Worm (Caenorhabditis elegans) whole organism, early embryonic: ENCODE data around the gene gly-10.

Experiments used
- B0310.2 ChIP-seq: sonication (generic microtip); optimal IDR thresholded peaks from 2 replicates; lab custom pipeline; 2016; ENCODE audit warnings: mild to moderate bottlenecking, missing genetic modification characterization, missing compliant biosample characterization
- F13C5.2 ChIP-seq: sonication (generic microtip); optimal IDR thresholded peaks from 2 replicates; lab custom pipeline; 2017; ENCODE audit warnings: mild to moderate bottlenecking, missing genetic modification characterization, inconsistent platforms, missing compliant biosample characterization
- aly-1 ChIP-seq: sonication (generic microtip); optimal IDR thresholded peaks from 2 replicates; lab custom pipeline; 2016; ENCODE audit warnings: missing genetic modification characterization, missing compliant biosample characterization
- ama-1 ChIP-seq: fragments of 150-350 bp; optimal IDR thresholded peaks from 2 replicates; lab custom pipeline; 2014
- ceh-13 ChIP-seq: fragments of 200-800 bp; sonication (Bioruptor generic); optimal IDR thresholded peaks from 2 replicates; lab custom pipeline; 2018; ENCODE audit warnings: mild to moderate bottlenecking, missing genetic modification characterization, missing compliant biosample characterization
- ceh-36 ChIP-seq: sonication (generic microtip); optimal IDR thresholded peaks from 2 replicates; lab custom pipeline; 2016; ENCODE audit warnings: missing genetic modification characterization, inconsistent platforms, missing compliant biosample characterization
- ets-7 ChIP-seq: sonication (generic microtip); optimal IDR thresholded peaks from 2 replicates; lab custom pipeline; 2016; ENCODE audit warnings: missing genotype, missing genetic modification characterization, missing compliant biosample characterization
- flt-1 ChIP-seq: fragments of 200-800 bp; sonication (Bioruptor generic); IDR thresholded peaks from 2 replicates; pipeline ENCODE4 v1.3.6; 2022; ENCODE audit warnings: missing genetic modification characterization, missing compliant biosample characterization
- hmbx-1 ChIP-seq: sonication (generic microtip); optimal IDR thresholded peaks from 2 replicates; lab custom pipeline; 2016; ENCODE audit warnings: mild to moderate bottlenecking, missing genetic modification characterization, missing compliant biosample characterization
- hmg-4 ChIP-seq: fragments of 200-800 bp; sonication (Bioruptor generic); optimal IDR thresholded peaks from 2 replicates; lab custom pipeline; 2018; ENCODE audit warnings: mild to moderate bottlenecking, missing genetic modification characterization, missing compliant biosample characterization
- hnd-1 ChIP-seq: sonication (generic microtip); optimal IDR thresholded peaks from 2 replicates; lab custom pipeline; 2016; ENCODE audit warnings: missing genetic modification characterization, missing compliant biosample characterization
- pes-1 ChIP-seq: fragments of 200-800 bp; sonication (Bioruptor generic); IDR thresholded peaks from 2 replicates; pipeline ENCODE4 v1.3.6; 2022; ENCODE audit warnings: missing genetic modification reagents, missing genetic modification characterization, missing compliant biosample characterization
- scrt-1 ChIP-seq: fragments of 200-800 bp; sonication (Bioruptor generic); IDR thresholded peaks from 2 replicates; pipeline ENCODE4 v1.3.6; 2022; ENCODE audit warnings: missing genetic modification characterization, missing compliant biosample characterization
- sea-1 ChIP-seq: fragments of 200-800 bp; sonication (Bioruptor generic); conservative IDR thresholded peaks from 2 replicates; pipeline ENCODE4 v1.3.6; 2022; ENCODE audit warnings: missing genetic modification characterization, missing compliant biosample characterization
- tbx-11 ChIP-seq: fragments of 200-800 bp; sonication (Bioruptor generic); IDR thresholded peaks from 2 replicates; pipeline ENCODE4 v1.3.6; 2022; ENCODE audit warnings: missing genetic modification characterization, missing compliant biosample characterization
- tbx-37 ChIP-seq: fragments of 200-800 bp; sonication (Bioruptor generic); conservative IDR thresholded peaks from 2 replicates; pipeline ENCODE4 v1.3.6; 2022; ENCODE audit warnings: missing genetic modification reagents, missing genetic modification characterization, missing compliant biosample characterization
- tra-4 ChIP-seq: sonication (generic microtip); optimal IDR thresholded peaks from 2 replicates; lab custom pipeline; 2017; ENCODE audit warnings: missing genetic modification characterization, missing compliant biosample characterization

gly-10 gene

ce11 chrIV:13778710-13779109 lies at the start of gene gly-10:
Gene gly-10 (plus strand): TSS chrIV:13779096.
- TF ChIP-seq F13C5.2, result no peak
- no peak for TF ChIP-seq tra-4 (tag; lab: Kevin White, UChicago)
- no peak for TF ChIP-seq pes-1 (GFP tag; lab: Robert Waterston, UW)
- TF ChIP-seq scrt-1 (GFP tag; lab: Robert Waterston, UW), result no peak
- no peak for TF ChIP-seq flt-1 (GFP tag; lab: Robert Waterston, UW)
- no peak for TF ChIP-seq aly-1 (tag; lab: Kevin White, UChicago)
- no peak for TF ChIP-seq tbx-11 (GFP tag; lab: Robert Waterston, UW)
- TF ChIP-seq hmg-4 (GFP tag; lab: Kevin White, UChicago), result no peak
- no peak for TF ChIP-seq hnd-1 (tag; lab: Kevin White, UChicago)
- no peak for TF ChIP-seq ets-7 (tag; lab: Kevin White, UChicago)
- TF ChIP-seq tbx-37, result no peak
- no peak for TF ChIP-seq ceh-36 (tag; lab: Kevin White, UChicago)
- no peak for TF ChIP-seq ceh-13 (GFP tag; lab: Kevin White, UChicago)
- no peak for TF ChIP-seq B0310.2 (tag; lab: Kevin White, UChicago)
- TF ChIP-seq hmbx-1 (tag; lab: Kevin White, UChicago), result no peak
- no peak for TF ChIP-seq sea-1 (GFP tag; lab: Robert Waterston, UW)
- no peak for TF ChIP-seq ama-1 (lab: Kevin White, UChicago)

- TF ChIP-seq flt-1 (GFP tag; lab: Robert Waterston, UW), result no peak
- TF ChIP-seq tbx-11 (GFP tag; lab: Robert Waterston, UW), result no peak
- TF ChIP-seq pes-1 (GFP tag; lab: Robert Waterston, UW), result no peak
- TF ChIP-seq hnd-1 (tag; lab: Kevin White, UChicago), result no peak
- TF ChIP-seq hmbx-1 (tag; lab: Kevin White, UChicago), result no peak
- no peak for TF ChIP-seq ama-1 (lab: Kevin White, UChicago)
- TF ChIP-seq F13C5.2, result no peak
- TF ChIP-seq hmg-4 (GFP tag; lab: Kevin White, UChicago), result no peak
- no peak for TF ChIP-seq ceh-13 (GFP tag; lab: Kevin White, UChicago)
These were observed 36.7 kb upstream of the gly-10 start, which contains the start of gene C47A4.3 for ce11 chrIV:13742244-13742643. Gene C47A4.3 (minus strand): TSS chrIV:13742344.

ce11 chrIV:13745409-13745808 lies 33.5 kb upstream of the gly-10 start, which contains the start of gene C47A4.5:
Gene C47A4.5 (plus strand): TSS chrIV:13745709.
- TF ChIP-seq hnd-1 (tag; lab: Kevin White, UChicago) (no peak), tbx-37 (no peak), sea-1 (GFP tag; lab: Robert Waterston, UW) (no peak), ama-1 (lab: Kevin White, UChicago) (no peak), tra-4 (tag; lab: Kevin White, UChicago) (no peak), aly-1 (tag; lab: Kevin White, UChicago) (no peak), tbx-11 (GFP tag; lab: Robert Waterston, UW) (no peak), hmg-4 (GFP tag; lab: Kevin White, UChicago) (no peak), ceh-13 (GFP tag; lab: Kevin White, UChicago) (no peak), scrt-1 (GFP tag; lab: Robert Waterston, UW) (no peak), flt-1 (GFP tag; lab: Robert Waterston, UW) (no peak), B0310.2 (tag; lab: Kevin White, UChicago) (no peak), ets-7 (tag; lab: Kevin White, UChicago) (no peak), pes-1 (GFP tag; lab: Robert Waterston, UW) (no peak), F13C5.2 (no peak), hmbx-1 (tag; lab: Kevin White, UChicago) (no peak), ceh-36 (tag; lab: Kevin White, UChicago) (no peak)

ce11 chrIV:13748798-13749197 lies 30.1 kb upstream of the gly-10 start:
- TF ChIP-seq F13C5.2 (no peak), tbx-37 (no peak), flt-1 (GFP tag; lab: Robert Waterston, UW) (no peak), hmbx-1 (tag; lab: Kevin White, UChicago) (no peak), hnd-1 (tag; lab: Kevin White, UChicago) (no peak), aly-1 (tag; lab: Kevin White, UChicago) (no peak), ceh-13 (GFP tag; lab: Kevin White, UChicago) (no peak), ama-1 (lab: Kevin White, UChicago) (no peak), ceh-36 (tag; lab: Kevin White, UChicago) (no peak), pes-1 (GFP tag; lab: Robert Waterston, UW) (no peak), sea-1 (GFP tag; lab: Robert Waterston, UW) (no peak), scrt-1 (GFP tag; lab: Robert Waterston, UW) (no peak), ets-7 (tag; lab: Kevin White, UChicago) (no peak), tra-4 (tag; lab: Kevin White, UChicago) (no peak), B0310.2 (tag; lab: Kevin White, UChicago) (no peak), hmg-4 (GFP tag; lab: Kevin White, UChicago) (no peak), tbx-11 (GFP tag; lab: Robert Waterston, UW) (no peak)

- no peak for TF ChIP-seq ets-7 (tag; lab: Kevin White, UChicago)
- no peak for TF ChIP-seq ama-1 (lab: Kevin White, UChicago)
- no peak for TF ChIP-seq tra-4 (tag; lab: Kevin White, UChicago)
- no peak for TF ChIP-seq sea-1 (GFP tag; lab: Robert Waterston, UW)
- no peak for TF ChIP-seq pes-1 (GFP tag; lab: Robert Waterston, UW)
- no peak for TF ChIP-seq tbx-37
- TF ChIP-seq aly-1 (tag; lab: Kevin White, UChicago), result no peak
- TF ChIP-seq ceh-36 (tag; lab: Kevin White, UChicago), result no peak
- TF ChIP-seq hmg-4 (GFP tag; lab: Kevin White, UChicago), result no peak
- TF ChIP-seq B0310.2 (tag; lab: Kevin White, UChicago), result no peak
- no peak for TF ChIP-seq ceh-13 (GFP tag; lab: Kevin White, UChicago)
- TF ChIP-seq F13C5.2, result no peak
- no peak for TF ChIP-seq scrt-1 (GFP tag; lab: Robert Waterston, UW)
- TF ChIP-seq tbx-11 (GFP tag; lab: Robert Waterston, UW), result no peak
- TF ChIP-seq hnd-1 (tag; lab: Kevin White, UChicago), result no peak
- no peak for TF ChIP-seq hmbx-1 (tag; lab: Kevin White, UChicago)
- no peak for TF ChIP-seq flt-1 (GFP tag; lab: Robert Waterston, UW)
These were observed 28.9 kb upstream of the gly-10 start, which contains the start of gene sorb-1 for ce11 chrIV:13750033-13750432. Gene sorb-1 (plus strand): TSS chrIV:13750333.

ce11 chrIV:13755619-13756018 lies 23.3 kb upstream of the gly-10 start:
- no peak for TF ChIP-seq B0310.2 (tag; lab: Kevin White, UChicago)
- no peak for TF ChIP-seq hnd-1 (tag; lab: Kevin White, UChicago)
- TF ChIP-seq ceh-36 (tag; lab: Kevin White, UChicago), result no peak
- TF ChIP-seq F13C5.2, result no peak
- no peak for TF ChIP-seq aly-1 (tag; lab: Kevin White, UChicago)
- no peak for TF ChIP-seq flt-1 (GFP tag; lab: Robert Waterston, UW)
